Fruit fly (Drosophila melanogaster) whole organism, wandering third instar larva: Measurements from ENCODE around the gene Aatf.

Experiments used
- Abd-B ChIP-seq: fragments of >200 bp; optimal IDR thresholded peaks from 2 replicates; lab custom pipeline; 2017; ENCODE audit warnings: missing biosample characterization, missing genetic modification characterization
- CG32264 ChIP-seq: fragments of 200-800 bp; sonication (Bioruptor generic); optimal IDR thresholded peaks from 2 replicates; lab custom pipeline; 2016; ENCODE audit warnings: missing biosample characterization, missing genetic modification characterization
- CG9705 ChIP-seq: fragments of 200-800 bp; sonication (Bioruptor generic); optimal IDR thresholded peaks from 2 replicates; lab custom pipeline; 2018; ENCODE audit warnings: missing biosample characterization, mild to moderate bottlenecking, missing genetic modification characterization
- CrebA ChIP-seq: fragments of 200-800 bp; sonication (Bioruptor generic); optimal IDR thresholded peaks from 2 replicates; lab custom pipeline; 2016; ENCODE audit warnings: missing biosample characterization, mild to moderate bottlenecking, missing genetic modification characterization, borderline replicate concordance
- Dfd ChIP-seq: fragments of >200 bp; optimal IDR thresholded peaks from 2 replicates; lab custom pipeline; 2017; ENCODE audit warnings: missing biosample characterization, missing genetic modification characterization
- Dif ChIP-seq: fragments of 200-275, 200-300 bp; sonication (Bioruptor generic); optimal IDR thresholded peaks from 2 replicates; lab custom pipeline; 2018; ENCODE audit warnings: missing biosample characterization, missing genetic modification characterization; ENCODE audit not compliant: partially characterized antibody
- GATAd ChIP-seq: sonication (Bioruptor generic); optimal IDR thresholded peaks from 2 replicates; lab custom pipeline; 2016; ENCODE audit warnings: missing biosample characterization, missing genetic modification characterization
- HLH106 ChIP-seq: fragments of 200-800 bp; optimal IDR thresholded peaks from 3 replicates; lab custom pipeline; 2019; ENCODE audit warnings: missing biosample characterization, mild to moderate bottlenecking, missing genetic modification characterization, moderate library complexity
- Hnf4 ChIP-seq: fragments of 200-800 bp; sonication (Bioruptor generic); optimal IDR thresholded peaks from 2 replicates; lab custom pipeline; 2016; ENCODE audit warnings: missing biosample characterization, mild to moderate bottlenecking, missing genetic modification characterization
- Hr78 ChIP-seq: fragments of >200 bp; optimal IDR thresholded peaks from 2 replicates; lab custom pipeline; 2017; ENCODE audit warnings: missing biosample characterization, missing genetic modification characterization
- Hr83 ChIP-seq: fragments of 200-300 bp; sonication (Bioruptor generic); optimal IDR thresholded peaks from 2 replicates; lab custom pipeline; 2016; ENCODE audit warnings: missing biosample characterization, mild to moderate bottlenecking, missing genetic modification characterization, moderate library complexity; ENCODE audit not compliant: poor library complexity, severe bottlenecking
- Jra ChIP-seq: sonication (Bioruptor generic); optimal IDR thresholded peaks from 2 replicates; lab custom pipeline; 2016; ENCODE audit warnings: missing biosample characterization, missing genetic modification characterization
- Mio ChIP-seq: sonication (Bioruptor generic); optimal IDR thresholded peaks from 2 replicates; lab custom pipeline; 2016; ENCODE audit warnings: missing biosample characterization, missing genetic modification characterization
- Myc ChIP-seq: fragments of >200 bp; optimal IDR thresholded peaks from 2 replicates; lab custom pipeline; 2017
- N ChIP-seq: fragments of >200 bp; optimal IDR thresholded peaks from 2 replicates; lab custom pipeline; 2018; ENCODE audit warnings: missing biosample characterization, missing external identifiers, missing genetic modification characterization
- OdsH ChIP-seq: fragments of 200-800 bp; sonication (Bioruptor generic); optimal IDR thresholded peaks from 2 replicates; lab custom pipeline; 2016; ENCODE audit warnings: missing biosample characterization, mild to moderate bottlenecking, missing genetic modification characterization
- Rel ChIP-seq, 2 experiments: fragments of 200-800 bp; sonication (Bioruptor generic) in 1 of 2; optimal IDR thresholded peaks; 2 replicates in 1 of 2; 3 replicates in 1 of 2; lab custom pipeline; 2016 to 2019; ENCODE audit warnings: mild to moderate bottlenecking in 2 of 2, missing biosample characterization in 2 of 2, missing genetic modification characterization in 2 of 2, moderate library complexity in 1 of 2
- Sp1 ChIP-seq: fragments of 200-800 bp; sonication (Bioruptor generic); optimal IDR thresholded peaks from 3 replicates; lab custom pipeline; 2019; ENCODE audit warnings: missing biosample characterization, mild to moderate bottlenecking, missing genetic modification characterization, moderate library complexity
- Vsx2 ChIP-seq: fragments of 200-300, 225-300 bp; sonication (Bioruptor generic); optimal IDR thresholded peaks from 2 replicates; lab custom pipeline; 2018; ENCODE audit warnings: missing biosample characterization, missing genetic modification characterization; ENCODE audit not compliant: partially characterized antibody
- br ChIP-seq: fragments of 200-800 bp; sonication (Bioruptor generic); optimal IDR thresholded peaks from 2 replicates; lab custom pipeline; 2016; ENCODE audit warnings: missing biosample characterization, missing genetic modification characterization
- brk ChIP-seq: fragments of 200-800 bp; sonication (Bioruptor generic); optimal IDR thresholded peaks from 2 replicates; lab custom pipeline; 2016; ENCODE audit warnings: missing biosample characterization, mild to moderate bottlenecking, missing genetic modification characterization
- dl ChIP-seq, 2 experiments: fragments of 175-275, 200-275 bp in 1 of 2; fragments of 200-275 bp in 1 of 2; sonication (Bioruptor generic); optimal IDR thresholded peaks; lab custom pipeline; 2018; ENCODE audit warnings: mild to moderate bottlenecking in 2 of 2, missing biosample characterization in 2 of 2, missing genetic modification characterization in 2 of 2, moderate library complexity in 2 of 2; ENCODE audit not compliant: partially characterized antibody in 2 of 2, insufficient read depth in 1 of 2
- dmrt93B ChIP-seq: fragments of 200-800 bp; sonication (Bioruptor generic); optimal IDR thresholded peaks from 2 replicates; lab custom pipeline; 2018; ENCODE audit warnings: missing biosample characterization, mild to moderate bottlenecking, missing genetic modification characterization
- dsf ChIP-seq: sonication (Bioruptor generic); optimal IDR thresholded peaks from 2 replicates; lab custom pipeline; 2016; ENCODE audit warnings: missing biosample characterization, missing genetic modification characterization, borderline replicate concordance
- ey ChIP-seq: fragments of 200-800 bp; sonication (Bioruptor generic); optimal IDR thresholded peaks from 2 replicates; lab custom pipeline; 2016; ENCODE audit warnings: missing biosample characterization, missing genetic modification characterization
- foxo ChIP-seq, 2 experiments: fragments of 200-800 bp; sonication (Bioruptor generic); optimal IDR thresholded peaks; 2 replicates in 1 of 2; 3 replicates in 1 of 2; lab custom pipeline; 2016 to 2017; ENCODE audit warnings: missing biosample characterization in 2 of 2, missing genetic modification characterization in 2 of 2
- fru ChIP-seq: fragments of 200-800 bp; sonication (Bioruptor generic); optimal IDR thresholded peaks from 3 replicates; lab custom pipeline; 2016; ENCODE audit warnings: missing biosample characterization, mild to moderate bottlenecking, missing genetic modification characterization
- h ChIP-seq: fragments of 200-800 bp; sonication (Bioruptor generic); optimal IDR thresholded peaks from 3 replicates; lab custom pipeline; 2016; ENCODE audit warnings: missing biosample characterization, mild to moderate bottlenecking, missing genetic modification characterization
- jim ChIP-seq: fragments of 175-275, 200-325 bp; sonication (Bioruptor generic); optimal IDR thresholded peaks from 2 replicates; lab custom pipeline; 2016; ENCODE audit warnings: missing biosample characterization, mild to moderate bottlenecking, missing genetic modification characterization
- lola ChIP-seq: fragments of >200 bp; optimal IDR thresholded peaks from 2 replicates; lab custom pipeline; 2017; ENCODE audit warnings: missing biosample characterization, missing genetic modification characterization
- pan ChIP-seq: fragments of >200 bp; optimal IDR thresholded peaks from 2 replicates; lab custom pipeline; 2017
- psq ChIP-seq: fragments of 200-800 bp; sonication (Bioruptor generic); optimal IDR thresholded peaks from 3 replicates; lab custom pipeline; 2017; ENCODE audit warnings: missing biosample characterization, mild to moderate bottlenecking, missing genetic modification characterization, moderate library complexity
- rgr ChIP-seq: fragments of 200-800 bp; sonication (Bioruptor generic); optimal IDR thresholded peaks from 3 replicates; lab custom pipeline; 2016; ENCODE audit warnings: missing biosample characterization, mild to moderate bottlenecking, missing genetic modification characterization
- sage ChIP-seq: fragments of 200-800 bp; sonication (Bioruptor generic); optimal IDR thresholded peaks from 2 replicates; lab custom pipeline; 2016; ENCODE audit warnings: missing biosample characterization, mild to moderate bottlenecking, missing genetic modification characterization
- sv ChIP-seq: fragments of 200-800 bp; sonication (Bioruptor generic); optimal IDR thresholded peaks from 3 replicates; lab custom pipeline; 2016; ENCODE audit warnings: missing biosample characterization, missing genetic modification characterization
- tai ChIP-seq: sonication (Bioruptor generic); optimal IDR thresholded peaks from 2 replicates; lab custom pipeline; 2016; ENCODE audit warnings: missing biosample characterization, missing genetic modification characterization
- usp ChIP-seq: fragments of >200 bp; optimal IDR thresholded peaks from 2 replicates; lab custom pipeline; 2017; ENCODE audit warnings: missing biosample characterization, missing genetic modification characterization
- woc ChIP-seq: sonication (Bioruptor generic); optimal IDR thresholded peaks from 2 replicates; lab custom pipeline; 2016; ENCODE audit warnings: missing biosample characterization, mild to moderate bottlenecking, missing genetic modification characterization

Gene Aatf

DNA sequence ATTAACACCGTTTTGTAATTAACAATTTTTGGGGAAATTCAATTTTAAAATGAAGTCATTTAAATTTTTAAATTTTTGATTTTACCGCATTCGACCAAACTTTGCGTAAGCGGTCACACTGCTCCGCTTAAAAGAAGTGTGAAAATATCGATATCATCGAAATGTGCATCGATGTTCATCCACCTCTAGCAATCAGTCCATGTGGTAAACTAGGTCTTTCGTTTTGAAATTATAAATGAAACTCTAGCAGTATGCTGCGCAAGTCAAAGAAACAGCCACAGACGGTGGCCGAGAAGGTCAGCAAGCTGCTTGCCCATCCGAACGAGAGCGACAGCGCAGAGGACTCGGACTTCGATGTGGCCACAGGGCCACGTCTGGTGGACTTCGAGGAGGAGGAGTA lies at the start of gene Aatf:
TSS of gene Aatf (plus strand) at position 166 of the 400 bp plus-strand sequence.
- no peak for TF ChIP-seq CG9705 (GFP tag; lab: Kevin White, UChicago)
- TF ChIP-seq Mio: no peak
- TF ChIP-seq fru (GFP tag; lab: Kevin White, UChicago): no peak
- no peak for TF ChIP-seq sage (GFP tag; lab: Kevin White, UChicago)
- TF ChIP-seq Myc (lab: Kevin White, UChicago): no peak
- no peak for TF ChIP-seq Jra
- TF ChIP-seq dl (GFP tag; optimal IDR thresholded peaks at IDR 0.05; lab: Kevin White, UChicago; ENCODE audit: insufficient read depth in 1 of 2, partially characterized antibody in 2 of 2): no peak
- no peak for TF ChIP-seq pan (lab: Kevin White, UChicago)
- TF ChIP-seq psq (GFP tag; lab: Kevin White, UChicago): no peak
- no peak for TF ChIP-seq Dfd
- TF ChIP-seq ey (GFP tag; lab: Kevin White, UChicago): no peak
- no peak for TF ChIP-seq Hr78
- TF ChIP-seq sv (GFP tag; lab: Kevin White, UChicago): no peak
- no peak for TF ChIP-seq jim (GFP tag; lab: Kevin White, UChicago)
- no peak for TF ChIP-seq OdsH (GFP tag; lab: Kevin White, UChicago)
- TF ChIP-seq CG32264 (GFP tag; lab: Kevin White, UChicago): no peak
- TF ChIP-seq h (GFP tag; lab: Kevin White, UChicago): no peak
- TF ChIP-seq, all 38 proteins: peak for 0

DNA sequence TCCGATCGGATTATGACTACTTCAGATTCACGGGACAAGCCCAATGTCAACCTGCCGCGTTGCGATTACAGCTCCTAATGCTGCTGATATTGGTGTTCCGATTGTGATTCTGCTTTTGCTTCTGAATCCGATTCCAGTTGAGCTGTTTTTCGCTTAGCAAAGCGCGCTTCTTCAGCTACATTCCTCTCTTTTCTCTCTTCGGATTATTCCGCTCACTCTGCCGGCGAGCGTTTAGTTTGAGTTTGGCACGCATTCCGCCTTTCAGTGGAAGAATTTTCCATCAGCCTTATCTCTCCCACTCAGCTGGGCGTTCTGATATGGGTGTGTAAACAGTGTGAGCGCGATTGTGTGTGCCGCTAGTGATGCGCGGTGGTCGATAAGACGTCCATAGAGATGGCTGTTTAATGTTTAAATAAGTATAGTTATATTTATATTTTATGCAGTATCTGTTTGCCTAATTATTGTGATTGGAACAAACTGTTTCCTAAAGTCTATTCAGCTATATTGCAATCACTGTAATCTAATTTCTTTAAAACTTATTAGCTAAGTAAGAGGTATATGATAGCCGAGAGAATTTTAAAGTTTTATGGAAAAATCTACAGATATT lies 49.6 kb upstream of the Aatf start, which contains the start of gene Galt:
TSS of gene Galt (minus strand) at position 315 of the 607 bp plus-strand sequence.
- TF ChIP-seq dl (GFP tag; optimal IDR thresholded peaks at IDR 0.05; lab: Kevin White, UChicago; ENCODE audit: insufficient read depth in 1 of 2, partially characterized antibody in 2 of 2) (no peak), CG9705 (GFP tag; lab: Kevin White, UChicago) (peak; percentile 4), GATAd (GFP tag; lab: Kevin White, UChicago) (no peak), Jra (no peak), usp (no peak), Abd-B (no peak), br (GFP tag; lab: Kevin White, UChicago) (peak; percentile 18), Dfd (no peak), HLH106 (tag; lab: Kevin White, UChicago) (peak; percentile 51), Myc (lab: Kevin White, UChicago) (peak; percentile 53), tai (no peak), rgr (peak; percentile 35), Hr83 (GFP tag; lab: Kevin White, UChicago) (peak; percentile 55), Mio (no peak), Dif (GFP tag; lab: Kevin White, UChicago) (peak; percentile 70), CrebA (GFP tag; lab: Kevin White, UChicago) (no peak), dsf (GFP tag; lab: Kevin White, UChicago) (no peak), CG32264 (GFP tag; lab: Kevin White, UChicago) (no peak), brk (no peak), dmrt93B (GFP tag; lab: Kevin White, UChicago) (no peak), fru (GFP tag; lab: Kevin White, UChicago) (peak; percentile 58), Vsx2 (GFP tag; lab: Kevin White, UChicago) (no peak), foxo (GFP tag; optimal IDR thresholded peaks at IDR 0.05; lab: Kevin White, UChicago) (peak in 1 of 2 experiments; percentile 56), lola (GFP tag; lab: Kevin White, UChicago) (no peak), sage (GFP tag; lab: Kevin White, UChicago) (no peak), jim (GFP tag; lab: Kevin White, UChicago) (no peak), sv (GFP tag; lab: Kevin White, UChicago) (no peak), Hnf4 (GFP tag; lab: Kevin White, UChicago) (no peak), woc (GFP tag; lab: Kevin White, UChicago) (no peak), ey (GFP tag; lab: Kevin White, UChicago) (peak; percentile 29), Sp1 (GFP tag; lab: Kevin White, UChicago) (peak; percentile 27), h (GFP tag; lab: Kevin White, UChicago) (peak; percentile 64), pan (lab: Kevin White, UChicago) (no peak), psq (GFP tag; lab: Kevin White, UChicago) (peak; percentile 36), Hr78 (no peak), N (GFP tag; lab: Kevin White, UChicago) (no peak), Rel (GFP tag; optimal IDR thresholded peaks at IDR 0.05; lab: Kevin White, UChicago) (no peak), Rel (tag; optimal IDR thresholded peaks at IDR 0.05; lab: Kevin White, UChicago) (peak; percentile 29), OdsH (GFP tag; lab: Kevin White, UChicago) (peak; percentile 52)
